Fruit fly (Drosophila melanogaster) whole organism, wandering third instar larva: Measurements from ENCODE around the gene CG44290.

Experiments used
- pan ChIP-seq: fragments of >200 bp; optimal IDR thresholded peaks from 2 replicates; lab custom pipeline; 2017
- psq ChIP-seq: fragments of 200-800 bp; sonication (Bioruptor generic); optimal IDR thresholded peaks from 3 replicates; lab custom pipeline; 2017; ENCODE audit warnings: missing biosample characterization, mild to moderate bottlenecking, missing genetic modification characterization, moderate library complexity
- tai ChIP-seq: sonication (Bioruptor generic); optimal IDR thresholded peaks from 2 replicates; lab custom pipeline; 2016; ENCODE audit warnings: missing biosample characterization, missing genetic modification characterization
- usp ChIP-seq: fragments of >200 bp; optimal IDR thresholded peaks from 2 replicates; lab custom pipeline; 2017; ENCODE audit warnings: missing biosample characterization, missing genetic modification characterization

DNA sequence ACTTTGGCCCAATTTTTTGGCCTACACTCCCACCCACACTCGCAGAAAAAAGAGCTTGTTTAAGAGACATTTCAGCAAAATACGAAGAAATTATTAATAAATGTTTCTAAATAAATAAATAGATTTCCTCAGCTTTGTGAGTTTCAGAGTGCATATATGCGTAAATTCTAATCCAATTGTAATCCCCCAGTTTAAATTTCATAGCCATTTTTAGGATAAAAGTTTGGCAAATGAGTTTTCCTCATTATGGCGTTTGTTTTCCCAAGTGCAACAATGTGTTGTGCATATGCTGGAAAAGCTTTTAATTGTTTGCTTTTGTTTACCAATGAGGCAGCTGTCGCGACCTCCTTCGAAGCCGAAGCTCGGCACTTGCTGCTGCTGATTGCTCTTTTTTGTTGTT is 32.1 kb downstream of the CG44290 start:
- TF ChIP-seq pan (lab: Kevin White, UChicago) (no peak), usp (no peak), tai (no peak), psq (GFP tag; lab: Kevin White, UChicago) (no peak)
